Worm (Caenorhabditis elegans) whole organism, young adult: ENCODE results near the gene hlh-25.

Source experiments
- D2030.7 ChIP-seq: fragments of 200-800 bp; sonication (Bioruptor generic); IDR thresholded peaks from 2 replicates; pipeline ENCODE4 v1.3.6; 2022; ENCODE audit warnings: missing genetic modification reagents, missing genetic modification characterization, missing compliant biosample characterization
- F52B5.7 ChIP-seq: sonication (generic microtip); optimal IDR thresholded peaks from 2 replicates; lab custom pipeline; 2016; ENCODE audit warnings: mild to moderate bottlenecking, missing genetic modification characterization, missing compliant biosample characterization
- ceh-27 ChIP-seq: fragments of 200-800 bp; sonication (Bioruptor generic); optimal IDR thresholded peaks from 2 replicates; lab custom pipeline; 2018; ENCODE audit warnings: mild to moderate bottlenecking, missing genetic modification characterization, moderate library complexity, missing compliant biosample characterization
- dox-1 ChIP-seq: fragments of 200-800 bp; sonication (Bioruptor generic); IDR thresholded peaks from 2 replicates; pipeline ENCODE4 v1.3.6; 2022; ENCODE audit warnings: missing genetic modification reagents, missing genetic modification characterization, missing compliant biosample characterization
- dpl-1 ChIP-seq: fragments of 150-350 bp; optimal IDR thresholded peaks from 2 replicates; lab custom pipeline; 2014; ENCODE audit warnings: missing biosample characterization, missing genetic modification reagents, missing genetic modification characterization
- ekl-4 ChIP-seq: fragments of 200-800 bp; sonication (Bioruptor generic); IDR thresholded peaks from 2 replicates; pipeline ENCODE4 v1.3.6; 2022; ENCODE audit warnings: missing genetic modification reagents, missing genetic modification characterization, missing compliant biosample characterization
- mxl-1 ChIP-seq: sonication (generic microtip); optimal IDR thresholded peaks from 2 replicates; lab custom pipeline; 2016; ENCODE audit warnings: missing genetic modification characterization, missing compliant biosample characterization
- snpc-4 ChIP-seq, 5 experiments: fragments of 150-350 bp in 1 of 5; sonication (generic microtip) in 4 of 5; optimal IDR thresholded peaks; 2 replicates each; lab custom pipeline; 2014 to 2018; ENCODE audit warnings: missing genetic modification characterization in 5 of 5, missing biosample characterization in 3 of 5, antibody characterized with exemption in 2 of 5, mild to moderate bottlenecking in 2 of 5, missing compliant biosample characterization in 2 of 5, missing genotype in 2 of 5, moderate library complexity in 2 of 5, missing genetic modification reagents in 1 of 5
- unc-130 ChIP-seq: sonication (generic microtip); optimal IDR thresholded peaks from 2 replicates; lab custom pipeline; 2016; ENCODE audit warnings: missing genetic modification reagents, missing genetic modification characterization, missing compliant biosample characterization
- unc-62 ChIP-seq: fragments of 150-350 bp; optimal IDR thresholded peaks from 2 replicates; lab custom pipeline; 2014; ENCODE audit warnings: missing biosample characterization, missing genetic modification reagents, missing genetic modification characterization
- ztf-6 ChIP-seq: fragments of 200-800 bp; sonication (Bioruptor generic); IDR thresholded peaks from 2 replicates; pipeline ENCODE4 v1.3.6; 2022; ENCODE audit warnings: missing genetic modification reagents, missing genetic modification characterization, missing compliant biosample characterization

DNA sequence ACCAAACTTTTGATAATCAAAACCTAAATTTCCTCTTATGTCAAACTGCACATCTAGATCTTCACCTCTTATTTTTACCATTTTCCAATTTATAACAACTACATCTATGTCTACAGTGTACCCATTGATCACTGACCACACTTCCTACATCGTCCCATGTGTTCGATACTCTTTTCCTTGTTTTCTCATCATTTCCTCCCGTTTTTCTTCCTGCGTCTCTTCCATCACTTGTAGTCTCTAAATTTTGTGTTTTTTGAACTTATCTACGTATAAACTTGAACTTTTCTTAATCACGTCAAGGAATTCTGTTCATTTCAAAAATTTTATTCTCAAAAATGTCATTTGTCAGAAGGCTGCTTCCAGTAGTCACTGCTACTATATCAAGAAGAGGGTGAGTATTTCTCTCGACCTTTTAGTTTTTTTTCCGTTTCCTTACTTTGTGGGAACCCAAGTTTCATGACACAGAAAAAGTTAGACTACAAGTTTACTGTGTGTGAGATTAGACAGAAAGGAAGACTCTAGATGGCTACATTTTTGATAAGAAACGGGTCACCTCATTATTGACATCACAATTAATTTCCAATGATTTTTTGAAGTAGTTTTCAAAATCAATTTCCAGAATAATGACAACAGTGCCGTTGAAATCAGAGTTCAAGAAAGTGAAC lies 37.2 kb downstream of the hlh-25 start:
- no peak for TF ChIP-seq dox-1 (GFP tag; lab: Robert Waterston, UW)
- TF ChIP-seq ztf-6 (GFP tag; lab: Robert Waterston, UW) = no peak
- TF ChIP-seq snpc-4 (GFP tag; optimal IDR thresholded peaks at IDR 0.05; lab: Kevin White, UChicago) = no peak
- peak in 1 of 4 experiments; percentile 51 for TF ChIP-seq snpc-4 (tag; optimal IDR thresholded peaks at IDR 0.05; lab: Kevin White, UChicago)
- TF ChIP-seq dpl-1 (GFP tag; lab: Kevin White, UChicago) = no peak
- TF ChIP-seq ceh-27 (GFP tag; lab: Kevin White, UChicago) = no peak
- TF ChIP-seq unc-62 = no peak
- no peak for TF ChIP-seq mxl-1
- TF ChIP-seq ekl-4 = no peak; the same call in 1 of the 2 replicates
- TF ChIP-seq F52B5.7 (tag; lab: Kevin White, UChicago) = no peak
- TF ChIP-seq unc-130 = no peak
- TF ChIP-seq D2030.7 (GFP tag; lab: Robert Waterston, UW) = no peak
